Worm (Caenorhabditis elegans) whole organism, L1 larva: Measurements from ENCODE around the gene cutl-29.

Source experiments
- C04F5.9 ChIP-seq: sonication (generic microtip); optimal IDR thresholded peaks from 2 replicates; lab custom pipeline; 2016; ENCODE audit warnings: missing genetic modification characterization, missing compliant biosample characterization
- C16A3.4 ChIP-seq: fragments of 150-350 bp; optimal IDR thresholded peaks from 2 replicates; lab custom pipeline; 2014; ENCODE audit warnings: missing biosample characterization, missing genetic modification characterization
- Y116A8C.19 ChIP-seq: sonication (generic microtip); optimal IDR thresholded peaks from 2 replicates; lab custom pipeline; 2016; ENCODE audit warnings: missing compliant biosample characterization, missing genetic modification characterization, borderline replicate concordance
- aha-1 ChIP-seq: fragments of 150-350 bp; optimal IDR thresholded peaks from 2 replicates; lab custom pipeline; 2014; ENCODE audit warnings: missing biosample characterization, missing genetic modification characterization
- ceh-63 ChIP-seq: fragments of 200-800 bp; sonication (Bioruptor generic); optimal IDR thresholded peaks from 2 replicates; lab custom pipeline; 2018; ENCODE audit warnings: mild to moderate bottlenecking, missing genetic modification characterization, missing compliant biosample characterization
- ceh-82 ChIP-seq, 3 experiments: fragments of 150-350 bp in 1 of 3; sonication (generic microtip) in 2 of 3; optimal IDR thresholded peaks; 2 replicates each; lab custom pipeline; 2014 to 2017; ENCODE audit warnings: missing biosample characterization in 3 of 3, missing genetic modification characterization in 3 of 3
- ceh-88 ChIP-seq: fragments of 200-800 bp; sonication (Bioruptor generic); IDR thresholded peaks from 2 replicates; pipeline ENCODE4 v1.3.6; 2022; ENCODE audit warnings: missing genetic modification characterization, missing compliant biosample characterization
- ceh-90 ChIP-seq: sonication (generic microtip); optimal IDR thresholded peaks from 2 replicates; lab custom pipeline; 2016; ENCODE audit warnings: missing genetic modification characterization, missing compliant biosample characterization
- ces-1 ChIP-seq: fragments of 150-350 bp; optimal IDR thresholded peaks from 2 replicates; lab custom pipeline; 2014; ENCODE audit warnings: missing biosample characterization, missing genetic modification reagents, missing genetic modification characterization
- dpl-1 ChIP-seq, 3 experiments: fragments of 150-350 bp in 2 of 3; sonication (generic microtip) in 1 of 3; optimal IDR thresholded peaks; 2 replicates each; lab custom pipeline; 2014 to 2017; ENCODE audit warnings: missing biosample characterization in 3 of 3, missing genetic modification characterization in 3 of 3, missing genetic modification reagents in 3 of 3
- dsc-1 ChIP-seq: sonication (generic microtip); optimal IDR thresholded peaks from 2 replicates; lab custom pipeline; 2016; ENCODE audit warnings: mild to moderate bottlenecking, missing genetic modification characterization, missing compliant biosample characterization
- efl-1 ChIP-seq, 4 experiments: fragments of 150-350 bp; optimal IDR thresholded peaks in 3 of 4; peaks in 1 of 4; 1 replicate in 1 of 4; 2 replicates in 3 of 4; lab custom pipeline; 2014; ENCODE audit warnings: missing biosample characterization in 2 of 4, missing genetic modification characterization in 2 of 4, missing genetic modification reagents in 2 of 4
- efl-3 ChIP-seq: fragments of 200-800 bp; sonication (Bioruptor generic); optimal IDR thresholded peaks from 2 replicates; lab custom pipeline; 2018; ENCODE audit warnings: mild to moderate bottlenecking, missing genetic modification characterization, missing compliant biosample characterization
- egl-13 ChIP-seq: sonication (generic microtip); optimal IDR thresholded peaks from 2 replicates; lab custom pipeline; 2016; ENCODE audit warnings: missing genotype, missing genetic modification reagents, missing genetic modification characterization, missing compliant biosample characterization
- egl-27 ChIP-seq, 2 experiments: fragments of 150-350 bp in 1 of 2; sonication (generic microtip); optimal IDR thresholded peaks; 3 replicates each; lab custom pipeline; 2017 to 2018; ENCODE audit warnings: missing biosample characterization in 2 of 2, missing genetic modification characterization in 2 of 2, missing genetic modification reagents in 2 of 2
- elt-2 ChIP-seq: sonication (generic microtip); optimal IDR thresholded peaks from 2 replicates; lab custom pipeline; 2016; ENCODE audit warnings: missing genetic modification characterization, mild to moderate bottlenecking, inconsistent platforms, missing compliant biosample characterization, missing genetic modification reagents
- ets-5 ChIP-seq: fragments of 200-800 bp; sonication (Bioruptor generic); IDR thresholded peaks from 2 replicates; pipeline ENCODE4 v1.3.6; 2022; ENCODE audit warnings: missing genetic modification characterization, missing compliant biosample characterization
- fkh-10 ChIP-seq: sonication (generic microtip); optimal IDR thresholded peaks from 2 replicates; lab custom pipeline; 2017; ENCODE audit warnings: missing biosample characterization, missing genetic modification reagents, missing genetic modification characterization
- fkh-8 ChIP-seq: sonication (generic microtip); optimal IDR thresholded peaks from 2 replicates; lab custom pipeline; 2016; ENCODE audit warnings: mild to moderate bottlenecking, missing genetic modification characterization, missing compliant biosample characterization
- fos-1 ChIP-seq: fragments of 150-350 bp; optimal IDR thresholded peaks from 2 replicates; lab custom pipeline; 2014; ENCODE audit warnings: missing biosample characterization, missing genetic modification characterization
- grh-1 ChIP-seq: fragments of 200-800 bp; sonication (Bioruptor generic); IDR thresholded peaks from 2 replicates; pipeline ENCODE4 v1.3.6; 2022; ENCODE audit warnings: missing genetic modification reagents, missing genetic modification characterization, missing compliant biosample characterization
- hlh-17 ChIP-seq: fragments of 200-800 bp; sonication (Bioruptor generic); optimal IDR thresholded peaks from 2 replicates; lab custom pipeline; 2018; ENCODE audit warnings: missing genetic modification characterization, mild to moderate bottlenecking, missing compliant biosample characterization, moderate library complexity, borderline replicate concordance
- hlh-4 ChIP-seq: sonication (generic microtip); optimal IDR thresholded peaks from 2 replicates; lab custom pipeline; 2016; ENCODE audit warnings: mild to moderate bottlenecking, missing genetic modification characterization, missing compliant biosample characterization
- hpl-2 ChIP-seq: fragments of 150-350 bp; optimal IDR thresholded peaks from 2 replicates; lab custom pipeline; 2014; ENCODE audit warnings: missing biosample characterization, missing genetic modification reagents, missing genetic modification characterization
- irx-1 ChIP-seq: sonication (generic microtip); optimal IDR thresholded peaks from 2 replicates; lab custom pipeline; 2016; ENCODE audit warnings: missing genetic modification characterization, missing compliant biosample characterization
- jun-1 ChIP-seq: fragments of 150-350 bp; optimal IDR thresholded peaks from 2 replicates; lab custom pipeline; 2014; ENCODE audit warnings: missing biosample characterization, missing genetic modification reagents, missing genetic modification characterization
- lin-13 ChIP-seq: fragments of 150-350 bp; optimal IDR thresholded peaks from 2 replicates; lab custom pipeline; 2014; ENCODE audit warnings: missing biosample characterization, missing genetic modification reagents, missing genetic modification characterization
- lin-14 ChIP-seq: fragments of 200-800 bp; sonication (Bioruptor generic); optimal IDR thresholded peaks from 2 replicates; lab custom pipeline; 2018; ENCODE audit warnings: mild to moderate bottlenecking, missing genetic modification characterization, moderate library complexity, missing compliant biosample characterization
- lir-3 ChIP-seq: sonication (generic microtip); optimal IDR thresholded peaks from 2 replicates; lab custom pipeline; 2016; ENCODE audit warnings: mild to moderate bottlenecking, missing genetic modification characterization, moderate library complexity, missing compliant biosample characterization; ENCODE audit not compliant: poor library complexity
- lsy-2 ChIP-seq, 2 experiments: fragments of 150-350 bp; optimal IDR thresholded peaks; 2 replicates each; lab custom pipeline; 2014; ENCODE audit warnings: missing biosample characterization in 2 of 2, missing genetic modification characterization in 2 of 2
- mep-1 ChIP-seq: fragments of 150-350 bp; optimal IDR thresholded peaks from 2 replicates; lab custom pipeline; 2014; ENCODE audit warnings: missing biosample characterization, missing genetic modification characterization
- nhr-11 ChIP-seq: fragments of 150-350 bp; optimal IDR thresholded peaks from 2 replicates; lab custom pipeline; 2014; ENCODE audit warnings: missing biosample characterization, missing genetic modification characterization
- nhr-12 ChIP-seq: sonication (generic microtip); optimal IDR thresholded peaks from 2 replicates; lab custom pipeline; 2017; ENCODE audit warnings: missing biosample characterization, missing genetic modification characterization
- nhr-20 ChIP-seq: sonication (generic microtip); optimal IDR thresholded peaks from 2 replicates; lab custom pipeline; 2016; ENCODE audit warnings: mild to moderate bottlenecking, missing genetic modification characterization, missing compliant biosample characterization
- nhr-237 ChIP-seq: fragments of 150-350 bp; optimal IDR thresholded peaks from 2 replicates; lab custom pipeline; 2014; ENCODE audit warnings: missing biosample characterization, missing genetic modification characterization
- nhr-76 ChIP-seq: sonication (generic microtip); optimal IDR thresholded peaks from 2 replicates; lab custom pipeline; 2017; ENCODE audit warnings: missing biosample characterization, missing genetic modification characterization
- nhr-77 ChIP-seq: fragments of 150-350 bp; optimal IDR thresholded peaks from 2 replicates; lab custom pipeline; 2014; ENCODE audit warnings: missing biosample characterization, missing genetic modification characterization
- nhr-84 ChIP-seq: sonication (generic microtip); optimal IDR thresholded peaks from 2 replicates; lab custom pipeline; 2017; ENCODE audit warnings: missing biosample characterization, missing genetic modification characterization
- nhr-85 ChIP-seq: sonication (generic microtip); peaks from one replicate; lab custom pipeline; 2016; ENCODE audit warnings: missing genetic modification characterization, inconsistent platforms, missing compliant biosample characterization
- nhr-90 ChIP-seq: sonication (generic microtip); optimal IDR thresholded peaks from 2 replicates; lab custom pipeline; 2016; ENCODE audit warnings: mild to moderate bottlenecking, missing genetic modification characterization, missing compliant biosample characterization; ENCODE audit not compliant: poor library complexity
- pag-3 ChIP-seq: sonication (generic microtip); optimal IDR thresholded peaks from 2 replicates; lab custom pipeline; 2017; ENCODE audit warnings: missing genetic modification characterization, mild to moderate bottlenecking, missing compliant biosample characterization, antibody characterized with exemption, borderline replicate concordance; ENCODE audit not compliant: insufficient read depth
- pax-3 ChIP-seq: fragments of 200-800 bp; sonication (Bioruptor generic); optimal IDR thresholded peaks from 2 replicates; lab custom pipeline; 2018; ENCODE audit warnings: mild to moderate bottlenecking, missing genetic modification characterization, moderate library complexity, missing compliant biosample characterization
- pqm-1 ChIP-seq: sonication (generic microtip); optimal IDR thresholded peaks from 3 replicates; lab custom pipeline; 2017; ENCODE audit warnings: missing biosample characterization, missing genetic modification characterization
- skn-1 ChIP-seq: fragments of 150-350 bp; optimal IDR thresholded peaks from 2 replicates; lab custom pipeline; 2014; ENCODE audit warnings: missing biosample characterization, missing genetic modification characterization
- sox-4 ChIP-seq: sonication (generic microtip); optimal IDR thresholded peaks from 2 replicates; lab custom pipeline; 2016; ENCODE audit warnings: missing genetic modification characterization, missing compliant biosample characterization
- sptf-1 ChIP-seq: fragments of 150-350 bp; optimal IDR thresholded peaks from 2 replicates; lab custom pipeline; 2014; ENCODE audit warnings: missing biosample characterization, missing genetic modification characterization
- swsn-7 ChIP-seq: sonication (generic microtip); optimal IDR thresholded peaks from 2 replicates; lab custom pipeline; 2016; ENCODE audit warnings: missing genetic modification characterization, missing compliant biosample characterization
- unc-130 ChIP-seq: fragments of 150-350 bp; optimal IDR thresholded peaks from 2 replicates; lab custom pipeline; 2017; ENCODE audit warnings: missing biosample characterization, missing genetic modification characterization, inconsistent platforms
- unc-62 ChIP-seq: fragments of 150-350 bp; optimal IDR thresholded peaks from 2 replicates; lab custom pipeline; 2014; ENCODE audit warnings: missing biosample characterization, missing genetic modification reagents, missing genetic modification characterization
- vab-15 ChIP-seq: sonication (generic microtip); optimal IDR thresholded peaks from 2 replicates; lab custom pipeline; 2017; ENCODE audit warnings: missing genotype, mild to moderate bottlenecking, missing genetic modification characterization, missing compliant biosample characterization
- zag-1 ChIP-seq: fragments of 150-350 bp; optimal IDR thresholded peaks from 2 replicates; lab custom pipeline; 2014; ENCODE audit warnings: missing biosample characterization, missing genetic modification characterization
- zip-4 ChIP-seq: fragments of 200-800 bp; sonication (Bioruptor generic); optimal IDR thresholded peaks from 2 replicates; lab custom pipeline; 2018; ENCODE audit warnings: mild to moderate bottlenecking, missing genetic modification characterization, moderate library complexity, missing compliant biosample characterization
- ztf-4 ChIP-seq: fragments of 150-350 bp; optimal IDR thresholded peaks from 2 replicates; lab custom pipeline; 2014; ENCODE audit warnings: missing biosample characterization, missing genetic modification characterization

The cutl-29 gene

ce11 chrX:8235994-8236393 is 34.8 kb downstream of the cutl-29 start, which contains the start of gene M60.4 (continued):
- TF ChIP-seq jun-1 (tag; lab: Kevin White, UChicago) (no peak), sox-4 (tag; lab: Kevin White, UChicago) (no peak), nhr-76 (tag; lab: Kevin White, UChicago) (no peak), Y116A8C.19 (tag; lab: Kevin White, UChicago) (no peak), ets-5 (GFP tag; lab: Robert Waterston, UW) (no peak), grh-1 (GFP tag; lab: Robert Waterston, UW) (peak; percentile 89), hlh-4 (tag; lab: Kevin White, UChicago) (no peak), egl-27 (tag; optimal IDR thresholded peaks at IDR 0.05; lab: Kevin White, UChicago) (no peak), irx-1 (tag; lab: Kevin White, UChicago) (peak; percentile 17), swsn-7 (tag; lab: Kevin White, UChicago) (peak; percentile 43), zip-4 (GFP tag; lab: Kevin White, UChicago) (peak; percentile 57), pqm-1 (tag; lab: Kevin White, UChicago) (no peak), nhr-84 (tag; lab: Kevin White, UChicago) (no peak), elt-2 (tag; lab: Kevin White, UChicago) (no peak), sptf-1 (tag; lab: Kevin White, UChicago) (no peak), C04F5.9 (no peak), unc-62 (GFP tag; lab: Kevin White, UChicago) (no peak), egl-13 (tag; lab: Kevin White, UChicago) (no peak), hpl-2 (GFP tag; lab: Kevin White, UChicago) (no peak), efl-1 (optimal IDR thresholded peaks at IDR 0.05; lab: Kevin White, UChicago) (peak; percentile 13 to 38), efl-1 (GFP tag; optimal IDR thresholded peaks at IDR 0.05 in 1 of 2; lab: Kevin White, UChicago) (peak in 1 of 2 experiments; percentile 51), nhr-11 (no peak), ceh-63 (no peak), nhr-12 (tag; lab: Kevin White, UChicago) (no peak), C16A3.4 (peak; percentile 42), dsc-1 (tag; lab: Kevin White, UChicago) (peak; percentile 57), aha-1 (tag; lab: Kevin White, UChicago) (no peak), ceh-88 (peak; percentile 61), ceh-82 (tag; optimal IDR thresholded peaks at IDR 0.05; lab: Kevin White, UChicago) (peak in 2 of 3 experiments; percentile 34 to 59), unc-130 (tag; lab: Kevin White, UChicago) (peak; percentile 70), lin-14 (GFP tag; lab: Kevin White, UChicago) (peak; percentile 95), fos-1 (tag; lab: Kevin White, UChicago) (peak; percentile 45), nhr-90 (tag; lab: Kevin White, UChicago) (peak; percentile 80), nhr-85 (tag; lab: Kevin White, UChicago) (peak; percentile 98), ceh-90 (tag; lab: Kevin White, UChicago) (no peak), skn-1 (tag; lab: Kevin White, UChicago) (peak; percentile 89), efl-3 (GFP tag; lab: Kevin White, UChicago) (no peak), ces-1 (GFP tag; lab: Kevin White, UChicago) (no peak), nhr-237 (tag; lab: Kevin White, UChicago) (no peak), pag-3 (tag; lab: Kevin White, UChicago) (peak; percentile 47), pax-3 (tag; lab: Kevin White, UChicago) (no peak), vab-15 (peak; percentile 89), nhr-20 (peak; percentile 92), lir-3 (tag; lab: Kevin White, UChicago) (peak; percentile 61), fkh-10 (GFP tag; lab: Kevin White, UChicago) (no peak), mep-1 (tag; lab: Kevin White, UChicago) (peak; percentile 60), zag-1 (no peak), dpl-1 (GFP tag; optimal IDR thresholded peaks at IDR 0.05; lab: Kevin White, UChicago) (peak; percentile 19 to 34 (median 27)), nhr-77 (no peak), fkh-8 (tag; lab: Kevin White, UChicago) (no peak), ztf-4 (tag; lab: Kevin White, UChicago) (peak; percentile 7), hlh-17 (GFP tag; lab: Kevin White, UChicago) (no peak), lsy-2 (tag; optimal IDR thresholded peaks at IDR 0.05; lab: Kevin White, UChicago) (peak; percentile 41 to 61), lin-13 (GFP tag; lab: Kevin White, UChicago) (peak; percentile 65)
